Worm (Caenorhabditis elegans): ENCODE measurements around the gene F44B9.9.

DNA sequence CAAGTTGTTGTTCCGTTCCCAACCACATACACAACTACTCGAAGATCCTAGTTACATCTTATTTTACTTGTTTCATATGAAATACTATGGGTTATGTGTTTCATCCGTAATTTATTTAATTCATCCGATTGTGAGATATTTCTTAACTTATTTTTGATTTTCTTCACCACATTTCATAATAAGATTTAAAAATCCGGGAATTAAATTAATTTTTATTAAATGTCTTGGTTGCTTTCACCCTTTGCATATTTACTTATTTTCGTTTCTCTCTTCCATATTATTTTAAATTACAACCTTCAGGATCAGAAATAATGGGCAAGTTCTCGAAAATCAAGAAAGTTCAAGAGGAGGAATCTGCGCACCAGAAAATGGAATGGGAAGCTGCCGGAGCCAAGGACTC lies 14.9 kb upstream of the F44B9.9 start, which contains the start of gene K12H4.3:
- no peak for TF ChIP-seq lin-15B (tag; optimal IDR thresholded peaks at IDR 0.05)
- no peak for TF ChIP-seq hlh-30 (tag; optimal IDR thresholded peaks at IDR 0.05; ENCODE audit: insufficient read depth)
- no peak for TF ChIP-seq aha-1 (tag)
- no peak for TF ChIP-seq unc-130 (GFP tag; optimal IDR thresholded peaks at IDR 0.05)
- TF ChIP-seq lin-13 (GFP tag; optimal IDR thresholded peaks at IDR 0.05): no peak
- no peak for TF ChIP-seq madf-5 (GFP tag; IDR thresholded peaks at IDR 0.05)
- TF ChIP-seq ceh-28 (tag; optimal IDR thresholded peaks at IDR 0.05): no peak
- TF ChIP-seq dmd-8 (GFP tag; IDR thresholded peaks at IDR 0.05): no peak
